Worm (Caenorhabditis elegans): ENCODE results near the gene C07E3.4.

ce11 chrII:10389038-10389437 lies 28.5 kb downstream of the C07E3.4 start:
- TF ChIP-seq ama-1 (optimal IDR thresholded peaks at IDR 0.05) (peak; percentile 13), egl-27 (tag; optimal IDR thresholded peaks at IDR 0.05) (peak; percentile 16), daf-12 (tag; optimal IDR thresholded peaks at IDR 0.05) (no peak), eor-1 (tag; optimal IDR thresholded peaks at IDR 0.05) (no peak), ztf-11 (tag; optimal IDR thresholded peaks at IDR 0.05) (no peak), nhr-237 (tag; optimal IDR thresholded peaks at IDR 0.05) (no peak), ceh-9 (tag; optimal IDR thresholded peaks at IDR 0.05) (no peak), nfya-1 (tag; optimal IDR thresholded peaks at IDR 0.05; ENCODE audit: insufficient read depth) (peak; percentile 74), lin-15B (tag; optimal IDR thresholded peaks at IDR 0.05) (no peak), fkh-2 (tag; optimal IDR thresholded peaks at IDR 0.05) (no peak), nhr-28 (tag; optimal IDR thresholded peaks at IDR 0.05) (no peak), aly-2 (tag; optimal IDR thresholded peaks at IDR 0.05) (no peak)
